Fruit fly (Drosophila melanogaster): ENCODE data around the gene Lint-1.
A peak's percentile ranks its signal among the peaks of the same experiment; 100 is the strongest.

Lint-1 gene

dm6 chrX:11146598-11147176 lies 2.4 kb upstream of the Lint-1 start:
- TF ChIP-seq toe (GFP tag; optimal IDR thresholded peaks at IDR 0.05), result no peak
- TF ChIP-seq kay (GFP tag; ENCODE audit: borderline replicate concordance), result no peak
- no peak for TF ChIP-seq cic (GFP tag; optimal IDR thresholded peaks at IDR 0.05)
- TF ChIP-seq CG7101 (tag; optimal IDR thresholded peaks at IDR 0.05), result peak; percentile 62
- peak; percentile 53 for TF ChIP-seq CG12768 (GFP tag; optimal IDR thresholded peaks at IDR 0.05)
- TF ChIP-seq Crg-1 (GFP tag; optimal IDR thresholded peaks at IDR 0.05), result no peak
- peak; percentile 24 for TF ChIP-seq CG5204 (GFP tag; optimal IDR thresholded peaks at IDR 0.05)
- peak; percentile 59 for TF ChIP-seq CG14711 (tag; optimal IDR thresholded peaks at IDR 0.05)
- no peak for TF ChIP-seq Clk (GFP tag; optimal IDR thresholded peaks at IDR 0.05)
- peak; percentile 63 for TF ChIP-seq CG33017 (tag; optimal IDR thresholded peaks at IDR 0.05)
- no peak for TF ChIP-seq CG1620 (GFP tag; optimal IDR thresholded peaks at IDR 0.05)
- TF ChIP-seq tj (GFP tag; optimal IDR thresholded peaks at IDR 0.05), result peak; percentile 70
- TF ChIP-seq cnc (optimal IDR thresholded peaks at IDR 0.05), result no peak
- peak; percentile 57 for TF ChIP-seq CG7045 (GFP tag; optimal IDR thresholded peaks at IDR 0.05)
- no peak for TF ChIP-seq Mnt (GFP tag; optimal IDR thresholded peaks at IDR 0.05)
- peak; percentile 19 for TF ChIP-seq CG11617 (GFP tag; optimal IDR thresholded peaks at IDR 0.05)
- no peak for TF ChIP-seq ovo (GFP tag; optimal IDR thresholded peaks at IDR 0.05)
- TF ChIP-seq pad (GFP tag; optimal IDR thresholded peaks at IDR 0.05), result peak; percentile 5
- no peak for TF ChIP-seq Hr96 (GFP tag; optimal IDR thresholded peaks at IDR 0.05)
- peak; percentile 38 for TF ChIP-seq bab1 (GFP tag; optimal IDR thresholded peaks at IDR 0.05)

dm6 chrX:11147553-11148067 lies 1.5 kb upstream of the Lint-1 start:
- TF ChIP-seq pad (GFP tag; optimal IDR thresholded peaks at IDR 0.05) (no peak), bab1 (GFP tag; optimal IDR thresholded peaks at IDR 0.05) (no peak), CG12768 (GFP tag; optimal IDR thresholded peaks at IDR 0.05) (no peak), CG14711 (tag; optimal IDR thresholded peaks at IDR 0.05) (no peak), toe (GFP tag; optimal IDR thresholded peaks at IDR 0.05) (no peak), tj (GFP tag; optimal IDR thresholded peaks at IDR 0.05) (peak; percentile 61), Clk (GFP tag; optimal IDR thresholded peaks at IDR 0.05) (no peak), Mnt (GFP tag; optimal IDR thresholded peaks at IDR 0.05) (peak; percentile 81), CG1620 (GFP tag; optimal IDR thresholded peaks at IDR 0.05) (no peak), cic (GFP tag; optimal IDR thresholded peaks at IDR 0.05) (peak; percentile 9), CG7101 (tag; optimal IDR thresholded peaks at IDR 0.05) (no peak), CG5204 (GFP tag; optimal IDR thresholded peaks at IDR 0.05) (no peak)

dm6 chrX:11148272-11148835 lies 769 bp upstream of the Lint-1 start, which contains the start of gene Ran:
Gene Ran, minus strand, starts transcription at chrX:11148716.
- TF ChIP-seq Mnt (GFP tag; optimal IDR thresholded peaks at IDR 0.05) (no peak), CG1620 (GFP tag; optimal IDR thresholded peaks at IDR 0.05) (no peak), bab1 (GFP tag; optimal IDR thresholded peaks at IDR 0.05) (peak; percentile 53)

dm6 chrX:11153413-11153812 lies 4.3 kb downstream of the Lint-1 start:
- TF ChIP-seq Clk (GFP tag; optimal IDR thresholded peaks at IDR 0.05), result no peak
- TF ChIP-seq CG12768 (GFP tag; optimal IDR thresholded peaks at IDR 0.05), result no peak
- TF ChIP-seq kay (GFP tag; ENCODE audit: borderline replicate concordance), result peak; percentile 49
- TF ChIP-seq CG7045 (GFP tag; optimal IDR thresholded peaks at IDR 0.05), result no peak
- no peak for TF ChIP-seq Hr96 (GFP tag; optimal IDR thresholded peaks at IDR 0.05)

dm6 chrX:11153826-11154510 lies 4.8 kb downstream of the Lint-1 start, which contains the start of the genes rtv and Dlic:
Gene rtv, minus strand, starts transcription at chrX:11153990.
Gene Dlic, plus strand, starts transcription at chrX:11154421.
- TF ChIP-seq Mnt (GFP tag; optimal IDR thresholded peaks at IDR 0.05) (peak; percentile 12), CG12768 (GFP tag; optimal IDR thresholded peaks at IDR 0.05) (no peak), tj (GFP tag; optimal IDR thresholded peaks at IDR 0.05) (no peak), cnc (optimal IDR thresholded peaks at IDR 0.05) (no peak), cic (GFP tag; optimal IDR thresholded peaks at IDR 0.05) (no peak), Hr96 (GFP tag; optimal IDR thresholded peaks at IDR 0.05) (no peak), CG5204 (GFP tag; optimal IDR thresholded peaks at IDR 0.05) (peak; percentile 23), kay (GFP tag; ENCODE audit: borderline replicate concordance) (peak; percentile 73), CG7045 (GFP tag; optimal IDR thresholded peaks at IDR 0.05) (no peak), CG1620 (GFP tag; optimal IDR thresholded peaks at IDR 0.05) (peak; percentile 19), Crg-1 (GFP tag; optimal IDR thresholded peaks at IDR 0.05) (no peak), Clk (GFP tag; optimal IDR thresholded peaks at IDR 0.05) (no peak), pad (GFP tag; optimal IDR thresholded peaks at IDR 0.05) (peak; percentile 50), bab1 (GFP tag; optimal IDR thresholded peaks at IDR 0.05) (peak; percentile 5), ovo (GFP tag; optimal IDR thresholded peaks at IDR 0.05) (peak; percentile 21), CG7101 (tag; optimal IDR thresholded peaks at IDR 0.05) (peak; percentile 23), CG33017 (tag; optimal IDR thresholded peaks at IDR 0.05) (no peak), CG11617 (GFP tag; optimal IDR thresholded peaks at IDR 0.05) (no peak), CG14711 (tag; optimal IDR thresholded peaks at IDR 0.05) (no peak), toe (GFP tag; optimal IDR thresholded peaks at IDR 0.05) (no peak)

All from whole organism, adult.